Fruit fly (Drosophila melanogaster) whole organism, wandering third instar larva: ENCODE data around the gene CG18661.
A peak's percentile ranks its signal among the peaks of the same experiment; 100 is the strongest.

ENCODE experiments used
- CG32264 ChIP-seq: fragments of 200-800 bp; sonication (Bioruptor generic); optimal IDR thresholded peaks from 2 replicates; lab custom pipeline; 2016; ENCODE audit warnings: missing biosample characterization, missing genetic modification characterization
- Dif ChIP-seq: fragments of 200-275, 200-300 bp; sonication (Bioruptor generic); optimal IDR thresholded peaks from 2 replicates; lab custom pipeline; 2018; ENCODE audit warnings: missing biosample characterization, missing genetic modification characterization; ENCODE audit not compliant: partially characterized antibody
- Jra ChIP-seq: sonication (Bioruptor generic); optimal IDR thresholded peaks from 2 replicates; lab custom pipeline; 2016; ENCODE audit warnings: missing biosample characterization, missing genetic modification characterization
- Vsx2 ChIP-seq: fragments of 200-300, 225-300 bp; sonication (Bioruptor generic); optimal IDR thresholded peaks from 2 replicates; lab custom pipeline; 2018; ENCODE audit warnings: missing biosample characterization, missing genetic modification characterization; ENCODE audit not compliant: partially characterized antibody
- ey ChIP-seq: fragments of 200-800 bp; sonication (Bioruptor generic); optimal IDR thresholded peaks from 2 replicates; lab custom pipeline; 2016; ENCODE audit warnings: missing biosample characterization, missing genetic modification characterization
- psq ChIP-seq: fragments of 200-800 bp; sonication (Bioruptor generic); optimal IDR thresholded peaks from 3 replicates; lab custom pipeline; 2017; ENCODE audit warnings: missing biosample characterization, mild to moderate bottlenecking, missing genetic modification characterization, moderate library complexity

DNA sequence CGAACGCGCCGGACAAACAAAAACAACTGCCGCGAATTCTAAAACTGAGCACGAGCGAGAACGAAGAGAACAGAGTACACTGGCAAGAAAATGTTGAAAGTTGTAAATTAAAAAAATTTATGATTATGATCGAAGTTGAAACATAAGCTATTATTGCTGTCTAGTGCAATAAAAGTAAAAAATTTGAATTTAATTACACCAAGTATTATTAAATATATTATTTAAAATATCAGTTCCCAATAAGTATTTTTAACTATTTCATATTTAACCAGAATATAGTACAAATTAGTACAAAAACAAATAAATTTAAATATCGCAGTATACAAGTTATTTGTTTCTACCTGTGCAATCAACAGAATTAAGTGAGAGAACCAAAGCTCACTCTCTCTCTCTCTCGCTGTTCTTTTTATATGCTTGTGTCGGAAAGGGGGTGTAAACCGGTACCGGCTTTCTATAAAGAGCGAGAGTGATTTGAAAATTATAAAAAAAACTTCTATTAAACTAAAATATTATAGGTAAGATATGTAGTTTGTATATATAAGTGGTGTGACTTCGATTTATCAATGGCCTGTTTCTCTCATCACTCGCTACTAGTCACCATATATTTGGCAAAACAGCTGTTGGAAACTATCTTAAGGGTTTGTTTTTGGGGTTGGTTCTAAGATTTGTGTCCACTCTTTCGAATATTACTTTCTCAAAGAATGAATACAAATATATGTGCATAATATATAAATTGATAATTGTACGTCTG lies 46.0 kb upstream of the CG18661 start, which contains the start of gene C1GalTA:
- TF ChIP-seq Dif (GFP tag; lab: Kevin White, UChicago) (peak; percentile 70), psq (GFP tag; lab: Kevin White, UChicago) (peak; percentile 96), CG32264 (GFP tag; lab: Kevin White, UChicago) (no peak), ey (GFP tag; lab: Kevin White, UChicago) (peak; percentile 69), Vsx2 (no peak), Jra (GFP tag; lab: Kevin White, UChicago) (peak; percentile 36)
